Worm (Caenorhabditis elegans): Measurements from ENCODE around the gene C09E8.6.
"Not testable (repeated sequence)": the region's sequence is repeated elsewhere in the genome, so short reads cannot be mapped to it uniquely, and the experiment has no call there.

The C09E8.6 gene

ce11 chrII:582649-583048 lies 26.4 kb downstream of the C09E8.6 start, which contains the start of gene fbxb-14:
Gene fbxb-14 (minus strand): TSS chrII:582749.
- TF ChIP-seq ztf-1 (GFP tag; conservative IDR thresholded peaks at IDR 0.05) (no peak), egl-27 (tag; optimal IDR thresholded peaks at IDR 0.05) (no peak), lin-11 (tag; optimal IDR thresholded peaks at IDR 0.05) (no peak), nhr-77 (tag; optimal IDR thresholded peaks at IDR 0.05) (no peak), fos-1 (tag; optimal IDR thresholded peaks at IDR 0.05) (no peak), F13H6.1 (tag; optimal IDR thresholded peaks at IDR 0.05) (no peak), snpc-4 (tag; optimal IDR thresholded peaks at IDR 0.05) (no peak), blmp-1 (tag; optimal IDR thresholded peaks at IDR 0.05; ENCODE audit: insufficient read depth) (no peak), sem-4 (tag; optimal IDR thresholded peaks at IDR 0.05) (no peak), mab-5 (tag; optimal IDR thresholded peaks at IDR 0.05) (no peak), nhr-237 (tag; optimal IDR thresholded peaks at IDR 0.05) (no peak), lin-39 (tag; optimal IDR thresholded peaks at IDR 0.05) (no peak), crh-2 (tag; optimal IDR thresholded peaks at IDR 0.05) (no peak), gmeb-1 (tag; optimal IDR thresholded peaks at IDR 0.05) (no peak), alr-1 (tag; optimal IDR thresholded peaks at IDR 0.05) (no peak), skn-1 (tag; optimal IDR thresholded peaks at IDR 0.05) (no peak), ceh-16 (tag; optimal IDR thresholded peaks at IDR 0.05) (no peak), Y55F3AM.14 (GFP tag; optimal IDR thresholded peaks at IDR 0.05) (no peak)

- no peak for TF ChIP-seq lin-39 (tag; optimal IDR thresholded peaks at IDR 0.05)
- no peak for TF ChIP-seq F13H6.1 (tag; optimal IDR thresholded peaks at IDR 0.05)
- TF ChIP-seq ztf-4 (tag; optimal IDR thresholded peaks at IDR 0.05) = no peak
- no peak for TF ChIP-seq zag-1 (tag; optimal IDR thresholded peaks at IDR 0.05)
- no peak for TF ChIP-seq unc-39 (tag; optimal IDR thresholded peaks at IDR 0.05)
- no peak for TF ChIP-seq ama-1 (optimal IDR thresholded peaks at IDR 0.05)
- no peak for TF ChIP-seq nhr-21 (tag; optimal IDR thresholded peaks at IDR 0.05)
- no peak for TF ChIP-seq nhr-237 (tag; optimal IDR thresholded peaks at IDR 0.05)
- TF ChIP-seq ZK546.5 (tag; optimal IDR thresholded peaks at IDR 0.05) = no peak
Measured at ce11 chrII:584321-584848, 28.1 kb downstream of the C09E8.6 start, which contains the start of the genes W08F4.12 and W08F4.13. Gene W08F4.12 (minus strand): TSS chrII:584421. Gene W08F4.13 (plus strand): TSS chrII:584798.

- TF ChIP-seq nhr-6 (tag; optimal IDR thresholded peaks at IDR 0.05) (no peak), mbf-1 (tag; optimal IDR thresholded peaks at IDR 0.05) (no peak), nhr-10 (tag; optimal IDR thresholded peaks at IDR 0.05) (no peak), dmd-4 (tag; optimal IDR thresholded peaks at IDR 0.05) (no peak), unc-62 (GFP tag; optimal IDR thresholded peaks at IDR 0.05) (no peak), elt-3 (tag; optimal IDR thresholded peaks at IDR 0.05) (no peak), skn-1 (tag; optimal IDR thresholded peaks at IDR 0.05) (no peak), nhr-237 (tag; optimal IDR thresholded peaks at IDR 0.05) (no peak)
Measured at ce11 chrII:587533-587932, 31.2 kb downstream of the C09E8.6 start, which contains the start of gene fbxb-34. Gene fbxb-34 (plus strand): TSS chrII:587833.

DNA sequence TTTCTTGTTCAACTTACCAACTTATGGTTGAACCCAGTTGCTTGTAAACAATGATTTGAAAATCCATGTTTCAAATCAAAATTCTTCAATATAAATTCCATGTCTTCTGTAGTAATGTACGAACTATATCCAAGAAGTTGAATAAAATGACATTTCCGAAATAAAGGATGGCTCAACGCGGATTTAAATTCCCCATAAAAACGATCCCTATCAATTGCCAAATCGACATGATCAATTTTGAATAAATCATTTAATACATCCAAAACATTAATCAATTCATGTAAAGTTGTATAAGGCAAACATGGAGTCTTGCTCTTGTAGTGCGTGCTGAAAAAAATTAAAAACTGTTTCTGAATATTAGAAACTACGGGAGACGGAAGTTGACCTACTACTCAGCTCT lies 34.8 kb downstream of the C09E8.6 start, which contains the start of gene W08F4.10:
Gene W08F4.10 (minus strand): TSS at position 101 of the 400 bp plus-strand sequence.
- TF ChIP-seq gmeb-1 (tag; optimal IDR thresholded peaks at IDR 0.05) (no peak), sem-4 (tag; optimal IDR thresholded peaks at IDR 0.05) (no peak), sma-3 (GFP tag; optimal IDR thresholded peaks at IDR 0.05) (no peak), zag-1 (tag; optimal IDR thresholded peaks at IDR 0.05) (no peak), mab-5 (tag; optimal IDR thresholded peaks at IDR 0.05) (no peak), snpc-4 (tag; optimal IDR thresholded peaks at IDR 0.05) (no peak), mdl-1 (tag; optimal IDR thresholded peaks at IDR 0.05) (no peak), nhr-21 (tag; optimal IDR thresholded peaks at IDR 0.05) (no peak)

- TF ChIP-seq skn-1 (tag; optimal IDR thresholded peaks at IDR 0.05); ZK546.5 (tag; optimal IDR thresholded peaks at IDR 0.05); Y55F3AM.14 (GFP tag; optimal IDR thresholded peaks at IDR 0.05): not testable (repeated sequence)
Measured at ce11 chrII:593221-593620, 36.9 kb downstream of the C09E8.6 start, which contains the start of gene W08F4.1. Gene W08F4.1 (plus strand): TSS chrII:593521.

- TF ChIP-seq mab-5 (tag; optimal IDR thresholded peaks at IDR 0.05) = no peak
- TF ChIP-seq nhr-237 (tag; optimal IDR thresholded peaks at IDR 0.05) = no peak
- no peak for TF ChIP-seq blmp-1 (tag; optimal IDR thresholded peaks at IDR 0.05; ENCODE audit: insufficient read depth)
- TF ChIP-seq nhr-23 (tag; optimal IDR thresholded peaks at IDR 0.05) = no peak
- no peak for TF ChIP-seq lsy-2 (tag; optimal IDR thresholded peaks at IDR 0.05)
- no peak for TF ChIP-seq egl-27 (tag; optimal IDR thresholded peaks at IDR 0.05)
- TF ChIP-seq dmd-4 (tag; optimal IDR thresholded peaks at IDR 0.05) = no peak
- TF ChIP-seq ztf-4 (tag; optimal IDR thresholded peaks at IDR 0.05) = no peak
- no peak for TF ChIP-seq aly-2 (tag; optimal IDR thresholded peaks at IDR 0.05)
- TF ChIP-seq F13H6.1 (tag; optimal IDR thresholded peaks at IDR 0.05) = no peak
- no peak for TF ChIP-seq mbf-1 (tag; optimal IDR thresholded peaks at IDR 0.05)
- TF ChIP-seq lin-11 (tag; optimal IDR thresholded peaks at IDR 0.05) = no peak
- no peak for TF ChIP-seq lin-39 (tag; optimal IDR thresholded peaks at IDR 0.05)
- TF ChIP-seq gmeb-1 (tag; optimal IDR thresholded peaks at IDR 0.05) = no peak
Measured at ce11 chrII:596702-597101, 40.4 kb downstream of the C09E8.6 start.
